Worm (Caenorhabditis elegans) whole organism, L1 larva: Measurements from ENCODE around the gene sma-10.

Experiments used
- ceh-82 ChIP-seq, 3 experiments: fragments of 150-350 bp in 1 of 3; sonication (generic microtip) in 2 of 3; optimal IDR thresholded peaks; 2 replicates each; lab custom pipeline; 2014 to 2017; ENCODE audit warnings: missing biosample characterization in 3 of 3, missing genetic modification characterization in 3 of 3
- efl-1 ChIP-seq, 4 experiments: fragments of 150-350 bp; optimal IDR thresholded peaks in 3 of 4; peaks in 1 of 4; 1 replicate in 1 of 4; 2 replicates in 3 of 4; lab custom pipeline; 2014; ENCODE audit warnings: missing biosample characterization in 2 of 4, missing genetic modification characterization in 2 of 4, missing genetic modification reagents in 2 of 4
- mdl-1 ChIP-seq, 2 experiments: fragments of 150-350 bp; optimal IDR thresholded peaks; 2 replicates each; lab custom pipeline; 2014 to 2017; ENCODE audit warnings: missing biosample characterization in 2 of 2, missing genetic modification characterization in 2 of 2, inconsistent platforms in 1 of 2
- nhr-12 ChIP-seq: sonication (generic microtip); optimal IDR thresholded peaks from 2 replicates; lab custom pipeline; 2017; ENCODE audit warnings: missing biosample characterization, missing genetic modification characterization
- nhr-237 ChIP-seq: fragments of 150-350 bp; optimal IDR thresholded peaks from 2 replicates; lab custom pipeline; 2014; ENCODE audit warnings: missing biosample characterization, missing genetic modification characterization
- skn-1 ChIP-seq: fragments of 150-350 bp; optimal IDR thresholded peaks from 2 replicates; lab custom pipeline; 2014; ENCODE audit warnings: missing biosample characterization, missing genetic modification characterization
- swsn-7 ChIP-seq: sonication (generic microtip); optimal IDR thresholded peaks from 2 replicates; lab custom pipeline; 2016; ENCODE audit warnings: missing genetic modification characterization, missing compliant biosample characterization
- unc-62 ChIP-seq: fragments of 150-350 bp; optimal IDR thresholded peaks from 2 replicates; lab custom pipeline; 2014; ENCODE audit warnings: missing biosample characterization, missing genetic modification reagents, missing genetic modification characterization
- xbp-1 ChIP-seq: sonication (generic microtip); optimal IDR thresholded peaks from 2 replicates; lab custom pipeline; 2016; ENCODE audit warnings: missing genetic modification characterization, missing compliant biosample characterization
- zag-1 ChIP-seq: fragments of 150-350 bp; optimal IDR thresholded peaks from 2 replicates; lab custom pipeline; 2014; ENCODE audit warnings: missing biosample characterization, missing genetic modification characterization

DNA sequence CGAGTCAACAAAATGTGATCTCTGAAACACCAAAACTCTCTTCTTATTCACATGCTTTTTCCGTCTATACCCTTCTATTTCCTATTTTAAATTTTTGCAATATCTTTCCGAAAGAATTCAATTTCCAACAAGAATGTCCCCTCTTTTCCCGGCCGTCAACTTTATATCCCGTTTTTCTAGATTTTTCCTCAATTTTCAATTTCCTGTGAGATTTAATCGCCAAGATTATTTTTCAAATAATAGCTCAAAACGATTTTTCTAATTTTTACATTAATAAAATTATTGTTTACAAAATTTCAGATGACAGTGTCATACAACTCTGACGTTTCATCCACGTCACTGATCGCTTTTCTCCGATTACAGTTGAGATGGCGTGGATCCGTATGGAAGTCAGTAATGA lies 9.1 kb downstream of the sma-10 start, which contains the start of gene best-19:
- no peak for TF ChIP-seq xbp-1 (tag; lab: Kevin White, UChicago)
- no peak for TF ChIP-seq nhr-12
- no peak for TF ChIP-seq ceh-82 (tag; optimal IDR thresholded peaks at IDR 0.05; lab: Kevin White, UChicago)
- TF ChIP-seq efl-1 (optimal IDR thresholded peaks at IDR 0.05; lab: Kevin White, UChicago), result no peak
- no peak for TF ChIP-seq efl-1 (GFP tag; optimal IDR thresholded peaks at IDR 0.05 in 1 of 2; lab: Kevin White, UChicago)
- TF ChIP-seq swsn-7 (tag; lab: Kevin White, UChicago), result no peak
- TF ChIP-seq mdl-1 (tag; optimal IDR thresholded peaks at IDR 0.05; lab: Kevin White, UChicago), result no peak
- TF ChIP-seq skn-1 (tag; lab: Kevin White, UChicago), result no peak
- TF ChIP-seq unc-62 (GFP tag; lab: Kevin White, UChicago), result no peak
- no peak for TF ChIP-seq zag-1 (tag; lab: Kevin White, UChicago)
- TF ChIP-seq nhr-237 (tag; lab: Kevin White, UChicago), result no peak
